Fruit fly (Drosophila melanogaster) whole organism, prepupa: ENCODE measurements around the gene CG10164.

Experiments used
- CG10631 ChIP-seq: fragments of 200-800 bp; sonication (Bioruptor generic); optimal IDR thresholded peaks from 2 replicates; lab custom pipeline; 2016; ENCODE audit warnings: missing biosample characterization, missing genetic modification characterization
- CG10669 ChIP-seq: fragments of 200-800 bp; sonication (Bioruptor generic); optimal IDR thresholded peaks from 3 replicates; lab custom pipeline; 2018; ENCODE audit warnings: missing biosample characterization, mild to moderate bottlenecking, missing genetic modification characterization, moderate library complexity
- CG15336 ChIP-seq: fragments of 200-800 bp; sonication (Bioruptor generic); IDR thresholded peaks from 2 replicates; pipeline ENCODE4 v1.3.6; 2022; ENCODE audit warnings: missing biosample characterization, missing genetic modification characterization
- CG6163 ChIP-seq: fragments of 200-800 bp; sonication (Bioruptor generic); IDR thresholded peaks from 3 replicates; pipeline ENCODE4 v1.3.6; 2022; ENCODE audit warnings: missing biosample characterization, missing genetic modification characterization
- eg ChIP-seq: fragments of 200-800 bp; sonication (Bioruptor generic); IDR thresholded peaks from 3 replicates; pipeline ENCODE4 v1.3.6; 2022; ENCODE audit warnings: missing biosample characterization, missing genetic modification characterization
- vri ChIP-seq: fragments of 200-800 bp; sonication (Bioruptor generic); optimal IDR thresholded peaks from 3 replicates; lab custom pipeline; 2016; ENCODE audit warnings: missing biosample characterization, mild to moderate bottlenecking, missing genetic modification characterization

DNA sequence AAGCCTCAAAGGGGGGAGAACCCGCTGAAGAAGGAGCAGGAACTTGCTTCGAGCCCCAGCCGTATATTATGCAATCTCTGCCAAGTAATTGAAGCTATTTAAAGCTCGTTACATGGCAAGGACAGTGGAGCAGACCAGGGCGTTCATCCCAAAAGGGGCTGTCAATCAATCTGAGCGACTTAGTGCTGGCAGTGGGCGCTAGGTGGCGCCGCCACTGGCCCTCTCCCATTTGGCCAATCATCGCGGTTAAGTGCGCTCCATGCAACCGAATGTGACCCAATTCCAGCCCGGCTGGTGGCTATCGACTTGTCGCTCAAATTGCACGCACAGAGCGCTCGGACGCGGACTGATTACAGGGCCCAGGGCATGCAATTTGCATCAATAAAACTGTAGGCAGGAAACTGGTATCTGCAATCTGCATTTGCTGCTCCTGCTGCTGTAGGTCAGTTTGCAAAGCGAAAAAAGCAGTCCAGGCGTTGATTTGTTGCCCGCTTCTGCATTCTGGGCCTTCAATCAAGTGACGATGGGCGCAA lies 47.3 kb downstream of the CG10164 start:
- no peak for TF ChIP-seq CG10669 (GFP tag; lab: Kevin White, UChicago)
- TF ChIP-seq CG6163 (GFP tag; lab: Robert Waterston, UW), result no peak
- no peak for TF ChIP-seq vri
- TF ChIP-seq CG10631 (GFP tag; lab: Kevin White, UChicago), result no peak
- TF ChIP-seq eg (GFP tag; lab: Robert Waterston, UW), result no peak
- no peak for TF ChIP-seq CG15336
